Comparison of ENCODE assay signal across 4 worm cellular contexts in genomic region chrIV:6327363-6328015, ce11.
TF ChIP-seq lines count a peak whose summit lies in the region.

No protein-coding gene starts in this region.

TF ChIP-seq in whole organism, L1 larva, 84 proteins besides CTCF, POLR2A, EP300 and RAD21 (continued from another document and continues in another):
- TF ChIP-seq efl-1 (optimal IDR thresholded peaks at IDR 0.05; lab: Kevin White, UChicago) = peak; percentile 9 to 26
- TF ChIP-seq efl-1 (GFP tag; optimal IDR thresholded peaks at IDR 0.05 in 1 of 2; lab: Kevin White, UChicago) = peak; percentile 29 to 92
- no peak for TF ChIP-seq grh-1 (GFP tag; IDR thresholded peaks at IDR 0.05; lab: Robert Waterston, UW)
- no peak for TF ChIP-seq nhr-76 (tag; optimal IDR thresholded peaks at IDR 0.05; lab: Kevin White, UChicago)
- no peak for TF ChIP-seq ceh-88 (GFP tag; IDR thresholded peaks at IDR 0.05; lab: Robert Waterston, UW)
- TF ChIP-seq ceh-8 (GFP tag; optimal IDR thresholded peaks at IDR 0.05; lab: Kevin White, UChicago) = no peak
- TF ChIP-seq unc-62 (GFP tag; optimal IDR thresholded peaks at IDR 0.05; lab: Kevin White, UChicago) = no peak
- TF ChIP-seq elt-2 (tag; optimal IDR thresholded peaks at IDR 0.05; lab: Kevin White, UChicago) = peak; percentile 5
- TF ChIP-seq C16A3.4 (tag; optimal IDR thresholded peaks at IDR 0.05; lab: Kevin White, UChicago) = no peak
- no peak for TF ChIP-seq fos-1 (tag; optimal IDR thresholded peaks at IDR 0.05; lab: Kevin White, UChicago)
- peak; percentile 12 to 32 for TF ChIP-seq lin-35 (GFP tag; optimal IDR thresholded peaks at IDR 0.05; lab: Kevin White, UChicago)
- no peak for TF ChIP-seq snpc-4 (tag; optimal IDR thresholded peaks at IDR 0.05; lab: Kevin White, UChicago)
- no peak for TF ChIP-seq swsn-7 (tag; optimal IDR thresholded peaks at IDR 0.05; lab: Kevin White, UChicago)
- no peak for TF ChIP-seq nhr-90 (tag; optimal IDR thresholded peaks at IDR 0.05; lab: Kevin White, UChicago; ENCODE audit: poor library complexity)
- TF ChIP-seq elt-3 (tag; optimal IDR thresholded peaks at IDR 0.05; lab: Kevin White, UChicago) = no peak
- no peak for TF ChIP-seq unc-30 (tag; optimal IDR thresholded peaks at IDR 0.05; lab: Kevin White, UChicago)
- TF ChIP-seq mef-2 (tag; optimal IDR thresholded peaks at IDR 0.05; lab: Kevin White, UChicago) = no peak
- peak; percentile 21 for TF ChIP-seq blmp-1 (tag; optimal IDR thresholded peaks at IDR 0.05; lab: Kevin White, UChicago)
- no peak for TF ChIP-seq rnt-1 (tag; optimal IDR thresholded peaks at IDR 0.05; lab: Kevin White, UChicago)
- TF ChIP-seq unc-98 (GFP tag; IDR thresholded peaks at IDR 0.05; lab: Robert Waterston, UW) = no peak
- TF ChIP-seq lsy-2 (tag; optimal IDR thresholded peaks at IDR 0.05; lab: Kevin White, UChicago) = peak in 1 of 2 experiments; percentile 65
- peak in 1 of 3 experiments; percentile 43 for TF ChIP-seq dpl-1 (GFP tag; optimal IDR thresholded peaks at IDR 0.05; lab: Kevin White, UChicago)
- no peak for TF ChIP-seq jun-1 (tag; optimal IDR thresholded peaks at IDR 0.05; lab: Kevin White, UChicago)
- TF ChIP-seq unc-130 (tag; optimal IDR thresholded peaks at IDR 0.05; lab: Kevin White, UChicago) = no peak
- no peak for TF ChIP-seq nhr-19 (GFP tag; conservative IDR thresholded peaks at IDR 0.05; lab: Robert Waterston, UW)
- TF ChIP-seq vab-15 (tag; optimal IDR thresholded peaks at IDR 0.05; lab: Kevin White, UChicago) = no peak
- TF ChIP-seq nhr-85 (tag; lab: Kevin White, UChicago) = no peak
- no peak for TF ChIP-seq nhr-237 (tag; optimal IDR thresholded peaks at IDR 0.05; lab: Kevin White, UChicago)
- TF ChIP-seq aly-2 (tag; optimal IDR thresholded peaks at IDR 0.05; lab: Kevin White, UChicago) = no peak
- TF ChIP-seq fkh-4 (tag; optimal IDR thresholded peaks at IDR 0.05; lab: Kevin White, UChicago; ENCODE audit: borderline replicate concordance) = no peak
- no peak for TF ChIP-seq nhr-71 (tag; optimal IDR thresholded peaks at IDR 0.05; lab: Kevin White, UChicago)
- no peak for TF ChIP-seq unc-86 (tag; optimal IDR thresholded peaks at IDR 0.05; lab: Kevin White, UChicago)
- TF ChIP-seq ceh-82 (tag; optimal IDR thresholded peaks at IDR 0.05; lab: Kevin White, UChicago) = no peak
- peak; percentile 44 for TF ChIP-seq lin-14 (GFP tag; optimal IDR thresholded peaks at IDR 0.05; lab: Kevin White, UChicago)
- no peak for TF ChIP-seq nhr-84 (tag; optimal IDR thresholded peaks at IDR 0.05; lab: Kevin White, UChicago)

TF ChIP-seq in whole organism, L2 larva, 48 proteins besides CTCF, POLR2A, EP300 and RAD21 (continued from another document):
- TF ChIP-seq elt-1 (tag; optimal IDR thresholded peaks at IDR 0.05; lab: Kevin White, UChicago) = no peak
- TF ChIP-seq nhr-25 (tag; optimal IDR thresholded peaks at IDR 0.05; lab: Kevin White, UChicago) = no peak
- no peak for TF ChIP-seq nhr-12 (tag; optimal IDR thresholded peaks at IDR 0.05; lab: Kevin White, UChicago)
- TF ChIP-seq C34F6.9 (tag; optimal IDR thresholded peaks at IDR 0.05; lab: Kevin White, UChicago) = peak; percentile 63
- no peak for TF ChIP-seq sma-3 (GFP tag; optimal IDR thresholded peaks at IDR 0.05; lab: Kevin White, UChicago)
- no peak for TF ChIP-seq aly-2 (tag; optimal IDR thresholded peaks at IDR 0.05; lab: Kevin White, UChicago)
- TF ChIP-seq mbf-1 (tag; optimal IDR thresholded peaks at IDR 0.05; lab: Kevin White, UChicago) = no peak
- no peak for TF ChIP-seq snpc-4 (tag; optimal IDR thresholded peaks at IDR 0.05; lab: Kevin White, UChicago)

TF ChIP-seq in whole organism, L3 larva, 47 proteins besides CTCF, POLR2A, EP300 and RAD21 (continued from another document):
- TF ChIP-seq nhr-43 (tag; optimal IDR thresholded peaks at IDR 0.05; lab: Kevin White, UChicago; ENCODE audit: poor library complexity, severe bottlenecking) (no peak), nhr-11 (tag; optimal IDR thresholded peaks at IDR 0.05; lab: Kevin White, UChicago) (no peak), ztf-11 (tag; optimal IDR thresholded peaks at IDR 0.05; lab: Kevin White, UChicago) (no peak), mdl-1 (tag; optimal IDR thresholded peaks at IDR 0.05; lab: Kevin White, UChicago) (no peak), nhr-12 (tag; optimal IDR thresholded peaks at IDR 0.05; lab: Kevin White, UChicago) (no peak), pha-4 (tag; optimal IDR thresholded peaks at IDR 0.05; lab: Kevin White, UChicago) (no peak), fos-1 (tag; optimal IDR thresholded peaks at IDR 0.05; lab: Kevin White, UChicago) (no peak), ceh-28 (tag; optimal IDR thresholded peaks at IDR 0.05; lab: Kevin White, UChicago) (peak; percentile 76), nhr-77 (tag; optimal IDR thresholded peaks at IDR 0.05; lab: Kevin White, UChicago) (no peak), ceh-16 (tag; optimal IDR thresholded peaks at IDR 0.05; lab: Kevin White, UChicago) (no peak), egl-27 (tag; optimal IDR thresholded peaks at IDR 0.05; lab: Kevin White, UChicago) (no peak), unc-39 (tag; optimal IDR thresholded peaks at IDR 0.05; lab: Kevin White, UChicago) (no peak), R02D3.7 (tag; optimal IDR thresholded peaks at IDR 0.05; lab: Kevin White, UChicago) (no peak), aly-2 (tag; optimal IDR thresholded peaks at IDR 0.05; lab: Kevin White, UChicago) (no peak), sea-2 (GFP tag; optimal IDR thresholded peaks at IDR 0.05; lab: Kevin White, UChicago) (no peak), mml-1 (tag; optimal IDR thresholded peaks at IDR 0.05; lab: Kevin White, UChicago) (no peak), ama-1 (optimal IDR thresholded peaks at IDR 0.05; lab: Kevin White, UChicago) (no peak), snpc-4 (tag; optimal IDR thresholded peaks at IDR 0.05; lab: Kevin White, UChicago) (peak; percentile 19), hmg-11 (tag; optimal IDR thresholded peaks at IDR 0.05; lab: Kevin White, UChicago) (no peak), nhr-25 (tag; optimal IDR thresholded peaks at IDR 0.05; lab: Kevin White, UChicago) (no peak), ceh-82 (tag; optimal IDR thresholded peaks at IDR 0.05; lab: Kevin White, UChicago) (no peak), jun-1 (tag; optimal IDR thresholded peaks at IDR 0.05; lab: Kevin White, UChicago) (no peak), fkh-2 (tag; optimal IDR thresholded peaks at IDR 0.05; lab: Kevin White, UChicago) (no peak), tbx-2 (tag; optimal IDR thresholded peaks at IDR 0.05; lab: Kevin White, UChicago) (no peak), pqm-1 (tag; optimal IDR thresholded peaks at IDR 0.05; lab: Kevin White, UChicago) (no peak), ZK546.5 (tag; optimal IDR thresholded peaks at IDR 0.05; lab: Kevin White, UChicago) (no peak), fkh-10 (GFP tag; optimal IDR thresholded peaks at IDR 0.05; lab: Kevin White, UChicago) (no peak), elt-1 (tag; optimal IDR thresholded peaks at IDR 0.05; lab: Kevin White, UChicago) (no peak), nhr-23 (tag; optimal IDR thresholded peaks at IDR 0.05; lab: Kevin White, UChicago) (no peak), nhr-67 (tag; optimal IDR thresholded peaks at IDR 0.05; lab: Kevin White, UChicago) (no peak), lin-39 (tag; optimal IDR thresholded peaks at IDR 0.05; lab: Kevin White, UChicago) (peak; percentile 53), zag-1 (tag; optimal IDR thresholded peaks at IDR 0.05; lab: Kevin White, UChicago) (no peak), elt-3 (tag; optimal IDR thresholded peaks at IDR 0.05; lab: Kevin White, UChicago) (no peak)
TF ChIP-seq in whole organism, L3 larva: peak in this region for 6.

TF ChIP-seq in whole organism, L4 larva, 104 proteins besides CTCF, POLR2A, EP300 and RAD21 (continued from another document):
- TF ChIP-seq spr-1 (tag; optimal IDR thresholded peaks at IDR 0.05; lab: Kevin White, UChicago) (no peak), lsy-2 (tag; optimal IDR thresholded peaks at IDR 0.05; lab: Kevin White, UChicago) (peak in 1 of 2 experiments; percentile 59), T20F7.1 (GFP tag; optimal IDR thresholded peaks at IDR 0.05; lab: Kevin White, UChicago) (peak; percentile 17), daf-16 (GFP tag; optimal IDR thresholded peaks at IDR 0.05; lab: Kevin White, UChicago) (no peak), daf-16 (tag; optimal IDR thresholded peaks at IDR 0.05; lab: Kevin White, UChicago) (peak; percentile 59), nhr-28 (tag; optimal IDR thresholded peaks at IDR 0.05; lab: Kevin White, UChicago) (peak; percentile 64), ceh-28 (tag; optimal IDR thresholded peaks at IDR 0.05; lab: Kevin White, UChicago) (peak; percentile 69), zfp-2 (tag; optimal IDR thresholded peaks at IDR 0.05; lab: Kevin White, UChicago) (no peak), egl-27 (tag; optimal IDR thresholded peaks at IDR 0.05; lab: Kevin White, UChicago) (no peak)
